Worm (Caenorhabditis elegans) whole organism, L4 larva: ENCODE results near the gene nas-15.

Experiments
- F37D6.2 ChIP-seq: sonication (generic microtip); optimal IDR thresholded peaks from 2 replicates; lab custom pipeline; 2016; ENCODE audit warnings: mild to moderate bottlenecking, missing genetic modification characterization, missing compliant biosample characterization
- F44E2.7 ChIP-seq: fragments of 200-800 bp; sonication (Bioruptor generic); IDR thresholded peaks from 2 replicates; pipeline ENCODE4 v2.1.2; 2022; ENCODE audit warnings: missing genetic modification characterization, missing compliant biosample characterization
- Y105C5A.15 ChIP-seq: fragments of 200-800 bp; sonication (Bioruptor generic); IDR thresholded peaks from 2 replicates; pipeline ENCODE4 v1.3.6; 2022; ENCODE audit warnings: missing genetic modification characterization, missing compliant biosample characterization
- Y48G9A.11 ChIP-seq: fragments of 200-800 bp; sonication (Bioruptor generic); IDR thresholded peaks from 2 replicates; pipeline ENCODE4 v1.3.6; 2022; ENCODE audit warnings: missing genetic modification reagents, missing genetic modification characterization, missing compliant biosample characterization
- Y75B8A.6 ChIP-seq: fragments of 200-800 bp; sonication (Bioruptor generic); IDR thresholded peaks from 2 replicates; pipeline ENCODE4 v1.3.6; 2022; ENCODE audit warnings: missing genetic modification reagents, missing genetic modification characterization, missing compliant biosample characterization
- ZK337.2 ChIP-seq: fragments of 200-800 bp; sonication (Bioruptor generic); IDR thresholded peaks from 2 replicates; pipeline ENCODE4 v1.3.6; 2022; ENCODE audit warnings: missing genetic modification reagents, missing genetic modification characterization, missing compliant biosample characterization
- ZK546.5 ChIP-seq, 2 experiments: sonication (generic microtip); optimal IDR thresholded peaks; 2 replicates each; lab custom pipeline; 2017; ENCODE audit warnings: missing biosample characterization in 2 of 2, missing genetic modification characterization in 2 of 2
- aha-1 ChIP-seq: fragments of 150-350 bp; peaks from one replicate; lab custom pipeline; 2014; ENCODE audit warnings: missing biosample characterization, missing genetic modification characterization
- ceh-32 ChIP-seq: sonication (generic microtip); optimal IDR thresholded peaks from 2 replicates; lab custom pipeline; 2016; ENCODE audit warnings: mild to moderate bottlenecking, missing genetic modification characterization, missing compliant biosample characterization; ENCODE audit not compliant: poor library complexity
- ceh-44 ChIP-seq: fragments of 200-800 bp; sonication (Bioruptor generic); IDR thresholded peaks from 2 replicates; pipeline ENCODE4 v1.3.6; 2022; ENCODE audit warnings: missing genetic modification reagents, missing genetic modification characterization, missing compliant biosample characterization
- ceh-62 ChIP-seq: sonication (generic microtip); optimal IDR thresholded peaks from 2 replicates; lab custom pipeline; 2017; ENCODE audit warnings: missing biosample characterization, missing genetic modification characterization
- cey-2 ChIP-seq: sonication (generic microtip); optimal IDR thresholded peaks from 3 replicates; lab custom pipeline; 2017; ENCODE audit warnings: missing genetic modification characterization, mild to moderate bottlenecking, missing compliant biosample characterization, antibody characterized with exemption, borderline replicate concordance; ENCODE audit not compliant: insufficient read depth
- ctbp-1 ChIP-seq: fragments of 200-800 bp; sonication (Bioruptor generic); IDR thresholded peaks from 2 replicates; pipeline ENCODE4 v1.3.6; 2022; ENCODE audit warnings: missing genetic modification reagents, missing genetic modification characterization, missing compliant biosample characterization
- daf-12 ChIP-seq: fragments of 150-350 bp; optimal IDR thresholded peaks from 2 replicates; lab custom pipeline; 2014; ENCODE audit warnings: missing biosample characterization, missing genetic modification reagents, missing genetic modification characterization
- daf-16 ChIP-seq, 3 experiments: sonication (generic microtip); optimal IDR thresholded peaks; 2 replicates each; lab custom pipeline; 2016 to 2017; ENCODE audit warnings: missing genetic modification characterization in 3 of 3, missing genetic modification reagents in 3 of 3, mild to moderate bottlenecking in 2 of 3, missing compliant biosample characterization in 2 of 3, missing biosample characterization in 1 of 3, moderate library complexity in 1 of 3
- daf-19 ChIP-seq: fragments of 200-800 bp; sonication (Bioruptor generic); conservative IDR thresholded peaks from 2 replicates; pipeline ENCODE4 v1.3.6; 2022; ENCODE audit warnings: missing genetic modification characterization, missing compliant biosample characterization
- dmd-8 ChIP-seq: fragments of 200-800 bp; sonication (Bioruptor generic); IDR thresholded peaks from 2 replicates; pipeline ENCODE4 v1.3.6; 2022; ENCODE audit warnings: missing genetic modification characterization, missing compliant biosample characterization
- dpl-1 ChIP-seq: fragments of 150-350 bp; optimal IDR thresholded peaks from 2 replicates; lab custom pipeline; 2014; ENCODE audit warnings: missing biosample characterization, missing genetic modification reagents, missing genetic modification characterization
- duxl-1 ChIP-seq: sonication (generic microtip); optimal IDR thresholded peaks from 2 replicates; lab custom pipeline; 2016; ENCODE audit warnings: mild to moderate bottlenecking, missing genetic modification characterization, moderate library complexity, missing compliant biosample characterization; ENCODE audit not compliant: poor library complexity
- egl-27 ChIP-seq: sonication (generic microtip); optimal IDR thresholded peaks from 3 replicates; lab custom pipeline; 2017; ENCODE audit warnings: missing biosample characterization, missing genetic modification reagents, missing genetic modification characterization
- egl-43 ChIP-seq: fragments of 200-800 bp; sonication (Bioruptor generic); IDR thresholded peaks from 2 replicates; pipeline ENCODE4 v1.3.6; 2022; ENCODE audit warnings: missing genetic modification reagents, missing genetic modification characterization, missing compliant biosample characterization
- fos-1 ChIP-seq: fragments of 150-350 bp; optimal IDR thresholded peaks from 2 replicates; lab custom pipeline; 2014; ENCODE audit warnings: missing biosample characterization, missing genetic modification characterization
- hlh-11 ChIP-seq: fragments of 200-800 bp; sonication (Bioruptor generic); optimal IDR thresholded peaks from 2 replicates; lab custom pipeline; 2018; ENCODE audit warnings: mild to moderate bottlenecking, missing genetic modification characterization, missing compliant biosample characterization
- hmg-1.1 ChIP-seq: fragments of 200-800 bp; sonication (Bioruptor generic); IDR thresholded peaks from 2 replicates; pipeline ENCODE4 v1.3.6; 2022; ENCODE audit warnings: missing genetic modification reagents, missing genetic modification characterization, missing compliant biosample characterization
- jun-1 ChIP-seq: fragments of 150-350 bp; optimal IDR thresholded peaks from 2 replicates; lab custom pipeline; 2014; ENCODE audit warnings: missing biosample characterization, missing genetic modification reagents, missing genetic modification characterization
- lin-13 ChIP-seq: fragments of 150-350 bp; optimal IDR thresholded peaks from 2 replicates; lab custom pipeline; 2014; ENCODE audit warnings: missing biosample characterization, missing genetic modification reagents, missing genetic modification characterization
- lin-39 ChIP-seq: fragments of 150-350 bp; optimal IDR thresholded peaks from 2 replicates; lab custom pipeline; 2014; ENCODE audit warnings: missing biosample characterization, missing genetic modification reagents, missing genetic modification characterization
- lsy-2 ChIP-seq, 2 experiments: fragments of 150-350 bp in 1 of 2; sonication (generic microtip) in 1 of 2; optimal IDR thresholded peaks; 2 replicates each; lab custom pipeline; 2014 to 2017; ENCODE audit warnings: missing biosample characterization in 2 of 2, missing genetic modification characterization in 2 of 2
- madf-9 ChIP-seq: fragments of 200-800 bp; sonication (Bioruptor generic); conservative IDR thresholded peaks from 2 replicates; pipeline ENCODE4 v1.3.6; 2022; ENCODE audit warnings: missing genetic modification reagents, missing genetic modification characterization, missing compliant biosample characterization
- mdl-1 ChIP-seq, 2 experiments: fragments of 150-350 bp in 1 of 2; sonication (generic microtip) in 1 of 2; optimal IDR thresholded peaks; 2 replicates each; lab custom pipeline; 2014 to 2017; ENCODE audit warnings: missing biosample characterization in 2 of 2, missing genetic modification characterization in 2 of 2
- mdt-29 ChIP-seq: fragments of 200-800 bp; sonication (Bioruptor generic); IDR thresholded peaks from 2 replicates; pipeline ENCODE4 v1.3.6; 2022; ENCODE audit warnings: missing genetic modification reagents, missing genetic modification characterization, missing compliant biosample characterization
- mep-1 ChIP-seq: fragments of 150-350 bp; sonication (generic microtip); optimal IDR thresholded peaks from 3 replicates; lab custom pipeline; 2014; ENCODE audit warnings: missing biosample characterization, missing genetic modification characterization
- mes-2 ChIP-seq: sonication (generic microtip); optimal IDR thresholded peaks from 2 replicates; lab custom pipeline; 2016; ENCODE audit warnings: missing genotype, mild to moderate bottlenecking, missing genetic modification characterization, missing compliant biosample characterization; ENCODE audit not compliant: poor library complexity, severe bottlenecking
- mxl-3 ChIP-seq: fragments of 200-800 bp; sonication (Bioruptor generic); optimal IDR thresholded peaks from 2 replicates; lab custom pipeline; 2018; ENCODE audit warnings: mild to moderate bottlenecking, missing genetic modification characterization, missing compliant biosample characterization
- nhr-11 ChIP-seq: fragments of 150-350 bp; optimal IDR thresholded peaks from 2 replicates; lab custom pipeline; 2014; ENCODE audit warnings: missing biosample characterization, missing genetic modification characterization
- nhr-41 ChIP-seq: fragments of 200-800 bp; sonication (Bioruptor generic); IDR thresholded peaks from 2 replicates; pipeline ENCODE4 v1.3.6; 2022; ENCODE audit warnings: missing genetic modification reagents, missing genetic modification characterization, missing compliant biosample characterization
- nhr-42 ChIP-seq: fragments of 200-800 bp; sonication (Bioruptor generic); IDR thresholded peaks from 2 replicates; pipeline ENCODE4 v1.3.6; 2022; ENCODE audit warnings: missing genetic modification characterization, missing compliant biosample characterization
- nhr-6 ChIP-seq: fragments of 150-350 bp; optimal IDR thresholded peaks from 2 replicates; lab custom pipeline; 2014; ENCODE audit warnings: missing biosample characterization, missing genetic modification characterization
- nhr-77 ChIP-seq: fragments of 150-350 bp; optimal IDR thresholded peaks from 2 replicates; lab custom pipeline; 2014; ENCODE audit warnings: missing biosample characterization, missing genetic modification characterization
- set-16 ChIP-seq: fragments of 200-800 bp; sonication (Bioruptor generic); IDR thresholded peaks from 2 replicates; pipeline ENCODE4 v1.3.6; 2022; ENCODE audit warnings: missing genetic modification reagents, missing genetic modification characterization, missing compliant biosample characterization
- snpc-1.2 ChIP-seq: fragments of 200-800 bp; sonication (Bioruptor generic); IDR thresholded peaks from 2 replicates; pipeline ENCODE4 v1.3.6; 2022; ENCODE audit warnings: missing genetic modification reagents, missing genetic modification characterization, missing compliant biosample characterization
- tag-97 ChIP-seq: fragments of 200-800 bp; sonication (Bioruptor generic); IDR thresholded peaks from 2 replicates; pipeline ENCODE4 v1.3.6; 2022; ENCODE audit warnings: missing genetic modification characterization, missing compliant biosample characterization
- unc-39 ChIP-seq: sonication (generic microtip); optimal IDR thresholded peaks from 2 replicates; lab custom pipeline; 2017; ENCODE audit warnings: missing biosample characterization, missing genetic modification characterization
- unc-62 ChIP-seq, 3 experiments: fragments of 150-350 bp in 1 of 3; sonication (generic microtip); optimal IDR thresholded peaks in 2 of 3; peaks in 1 of 3; 1 replicate in 1 of 3; 2 replicates in 2 of 3; lab custom pipeline; 2014 to 2017; ENCODE audit warnings: missing biosample characterization in 3 of 3, missing genetic modification characterization in 3 of 3, missing genetic modification reagents in 3 of 3, missing genotype in 1 of 3
- vab-7 ChIP-seq: fragments of 200-800 bp; sonication (Bioruptor generic); IDR thresholded peaks from 2 replicates; pipeline ENCODE4 v1.3.6; 2022; ENCODE audit warnings: missing genetic modification reagents, missing genetic modification characterization, missing compliant biosample characterization
- zag-1 ChIP-seq: fragments of 150-350 bp; optimal IDR thresholded peaks from 2 replicates; lab custom pipeline; 2014; ENCODE audit warnings: missing biosample characterization, missing genetic modification characterization
- zfp-2 ChIP-seq: sonication (generic microtip); optimal IDR thresholded peaks from 2 replicates; lab custom pipeline; 2016; ENCODE audit warnings: mild to moderate bottlenecking, missing genetic modification characterization, missing compliant biosample characterization
- zip-11 ChIP-seq: fragments of 200-800 bp; sonication (Bioruptor generic); IDR thresholded peaks from 2 replicates; pipeline ENCODE4 v1.3.6; 2022; ENCODE audit warnings: missing genetic modification characterization, missing compliant biosample characterization
- zip-2 ChIP-seq: fragments of 150-350 bp; optimal IDR thresholded peaks from 2 replicates; lab custom pipeline; 2014; ENCODE audit warnings: missing biosample characterization, missing genetic modification characterization
- ztf-11 ChIP-seq: fragments of 150-350 bp; optimal IDR thresholded peaks from 2 replicates; lab custom pipeline; 2014; ENCODE audit warnings: missing biosample characterization, missing genetic modification characterization
- ztf-7 ChIP-seq: fragments of 150-350 bp; optimal IDR thresholded peaks from 2 replicates; lab custom pipeline; 2014; ENCODE audit warnings: missing biosample characterization, missing genetic modification characterization

The nas-15 gene

ce11 chrX:827502-827901, 50.0 kb downstream of the nas-15 start (continued):
- TF ChIP-seq Y75B8A.6 (GFP tag; lab: Robert Waterston, UW): no peak
- TF ChIP-seq dmd-8 (GFP tag; lab: Robert Waterston, UW): no peak
- no peak for TF ChIP-seq nhr-42 (GFP tag; lab: Robert Waterston, UW)
- peak; percentile 63 for TF ChIP-seq mep-1 (tag; lab: Kevin White, UChicago)
- TF ChIP-seq ceh-44: no peak
- TF ChIP-seq nhr-77: peak; percentile 33
- peak; percentile 59 for TF ChIP-seq nhr-6 (tag; lab: Kevin White, UChicago)
- peak; percentile 82 for TF ChIP-seq nhr-11 (tag; lab: Kevin White, UChicago)
- TF ChIP-seq F37D6.2 (tag; lab: Kevin White, UChicago): peak; percentile 3
- TF ChIP-seq ztf-11 (tag; lab: Kevin White, UChicago): no peak
- peak; percentile 21 for TF ChIP-seq ztf-7 (tag; lab: Kevin White, UChicago)
- TF ChIP-seq zfp-2 (tag; lab: Kevin White, UChicago): no peak
- TF ChIP-seq nhr-41 (GFP tag; lab: Robert Waterston, UW): no peak
- no peak for TF ChIP-seq mdt-29
- TF ChIP-seq vab-7 (GFP tag; lab: Robert Waterston, UW): no peak; the same call in 1 of the 2 replicates
- TF ChIP-seq zip-2 (tag; lab: Kevin White, UChicago): no peak
- TF ChIP-seq daf-12 (tag; lab: Kevin White, UChicago): no peak
- TF ChIP-seq ZK337.2 (GFP tag; lab: Robert Waterston, UW): no peak
- no peak for TF ChIP-seq unc-39 (tag; lab: Kevin White, UChicago)
- TF ChIP-seq mxl-3: peak; percentile 76
- TF ChIP-seq Y105C5A.15 (GFP tag; lab: Robert Waterston, UW): no peak
- TF ChIP-seq snpc-1.2 (GFP tag; lab: Robert Waterston, UW): no peak
- no peak for TF ChIP-seq dpl-1
- no peak for TF ChIP-seq set-16 (GFP tag; lab: Robert Waterston, UW)
- peak in 1 of 2 experiments; percentile 71 for TF ChIP-seq lsy-2 (tag; optimal IDR thresholded peaks at IDR 0.05; lab: Kevin White, UChicago)
- TF ChIP-seq mes-2: peak; percentile 75
- no peak for TF ChIP-seq egl-27 (tag; lab: Kevin White, UChicago)
- TF ChIP-seq zag-1 (tag; lab: Kevin White, UChicago): no peak
- no peak for TF ChIP-seq tag-97
- no peak for TF ChIP-seq fos-1
- TF ChIP-seq F44E2.7 (GFP tag; lab: Robert Waterston, UW): no peak
- TF ChIP-seq lin-13 (GFP tag; lab: Kevin White, UChicago): no peak
- no peak for TF ChIP-seq zip-11 (GFP tag; lab: Robert Waterston, UW)
- TF ChIP-seq ZK546.5 (tag; optimal IDR thresholded peaks at IDR 0.05; lab: Kevin White, UChicago): no peak
- TF ChIP-seq hmg-1.1: peak; percentile 69; the same call in 1 of the 2 replicates
- no peak for TF ChIP-seq aha-1
- TF ChIP-seq hlh-11 (tag; lab: Kevin White, UChicago): peak; percentile 55
- peak; percentile 60 to 87 for TF ChIP-seq mdl-1 (tag; optimal IDR thresholded peaks at IDR 0.05; lab: Kevin White, UChicago)
- TF ChIP-seq cey-2: no peak
- TF ChIP-seq ceh-62 (tag; lab: Kevin White, UChicago): no peak
- no peak for TF ChIP-seq ceh-32 (tag; lab: Kevin White, UChicago)
- peak in 1 of 2 experiments; percentile 97 for TF ChIP-seq unc-62 (GFP tag; optimal IDR thresholded peaks at IDR 0.05 in 1 of 2; lab: Kevin White, UChicago)
- TF ChIP-seq unc-62 (tag; optimal IDR thresholded peaks at IDR 0.05; lab: Kevin White, UChicago): no peak
- no peak for TF ChIP-seq egl-43
- no peak for TF ChIP-seq daf-16 (GFP tag; optimal IDR thresholded peaks at IDR 0.05; lab: Kevin White, UChicago)
- peak; percentile 52 for TF ChIP-seq daf-16 (tag; optimal IDR thresholded peaks at IDR 0.05; lab: Kevin White, UChicago)
- no peak for TF ChIP-seq lin-39 (tag; lab: Kevin White, UChicago)
- no peak for TF ChIP-seq duxl-1
- peak; percentile 82 for TF ChIP-seq ctbp-1 (GFP tag; lab: Robert Waterston, UW)
- peak; percentile 22 for TF ChIP-seq jun-1
- TF ChIP-seq madf-9 (GFP tag; lab: Robert Waterston, UW): no peak
- TF ChIP-seq Y48G9A.11 (GFP tag; lab: Robert Waterston, UW): no peak
- TF ChIP-seq daf-19: no peak
